Worm (Caenorhabditis elegans): ENCODE measurements around the gene ser-7.

ser-7 gene

ce11 chrX:2667779-2668178 lies 5.6 kb upstream of the ser-7 start, which contains the start of gene C09B7.2 (continued):
- TF ChIP-seq ces-1 (GFP tag; optimal IDR thresholded peaks at IDR 0.05), result no peak
- peak; percentile 89 for TF ChIP-seq nhr-71 (tag; optimal IDR thresholded peaks at IDR 0.05)
- TF ChIP-seq dsc-1 (tag; optimal IDR thresholded peaks at IDR 0.05), result peak; percentile 48
- TF ChIP-seq dpl-1 (GFP tag; optimal IDR thresholded peaks at IDR 0.05), result peak; percentile 15 to 40 (median 37)
- no peak for TF ChIP-seq vab-15 (tag; optimal IDR thresholded peaks at IDR 0.05)
- TF ChIP-seq lin-14 (GFP tag; optimal IDR thresholded peaks at IDR 0.05), result peak; percentile 98
- no peak for TF ChIP-seq ama-1 (optimal IDR thresholded peaks at IDR 0.05)
- peak; percentile 63 for TF ChIP-seq nhr-77 (tag; optimal IDR thresholded peaks at IDR 0.05)
- TF ChIP-seq fkh-4 (tag; optimal IDR thresholded peaks at IDR 0.05; ENCODE audit: borderline replicate concordance), result no peak
- no peak for TF ChIP-seq hlh-17 (GFP tag; optimal IDR thresholded peaks at IDR 0.05; ENCODE audit: borderline replicate concordance)
- TF ChIP-seq pag-3 (tag; optimal IDR thresholded peaks at IDR 0.05; ENCODE audit: borderline replicate concordance, insufficient read depth), result no peak
- TF ChIP-seq pax-3 (tag; optimal IDR thresholded peaks at IDR 0.05), result no peak
- no peak for TF ChIP-seq nhr-76 (tag; optimal IDR thresholded peaks at IDR 0.05)
- TF ChIP-seq unc-86 (tag; optimal IDR thresholded peaks at IDR 0.05), result peak; percentile 25
- peak; percentile 9 for TF ChIP-seq nhr-237 (tag; optimal IDR thresholded peaks at IDR 0.05)
- TF ChIP-seq C34B4.2 (tag; optimal IDR thresholded peaks at IDR 0.05), result no peak
- TF ChIP-seq elt-3 (tag; optimal IDR thresholded peaks at IDR 0.05), result peak in 2 of 6 experiments; percentile 54 to 65
- peak; percentile 54 for TF ChIP-seq blmp-1 (tag; optimal IDR thresholded peaks at IDR 0.05)
- peak; percentile 41 to 54 for TF ChIP-seq efl-1 (optimal IDR thresholded peaks at IDR 0.05)
- TF ChIP-seq efl-1 (GFP tag; optimal IDR thresholded peaks at IDR 0.05 in 1 of 2), result peak; percentile 12 to 93
- TF ChIP-seq snpc-4 (tag; optimal IDR thresholded peaks at IDR 0.05), result no peak
- no peak for TF ChIP-seq unc-62 (GFP tag; optimal IDR thresholded peaks at IDR 0.05)
- TF ChIP-seq C04F5.9 (tag; optimal IDR thresholded peaks at IDR 0.05), result no peak
- peak; percentile 42 for TF ChIP-seq mef-2 (tag; optimal IDR thresholded peaks at IDR 0.05)
- peak; percentile 41 to 74 for TF ChIP-seq lin-35 (GFP tag; optimal IDR thresholded peaks at IDR 0.05)
- peak; percentile 87 for TF ChIP-seq snu-23 (GFP tag; optimal IDR thresholded peaks at IDR 0.05)
- TF ChIP-seq grh-1 (GFP tag; IDR thresholded peaks at IDR 0.05), result no peak
- no peak for TF ChIP-seq hlh-4 (tag; optimal IDR thresholded peaks at IDR 0.05)
- peak; percentile 34 for TF ChIP-seq C16A3.4 (tag; optimal IDR thresholded peaks at IDR 0.05)
- TF ChIP-seq zip-4 (GFP tag; optimal IDR thresholded peaks at IDR 0.05), result no peak
- TF ChIP-seq ceh-90 (tag; optimal IDR thresholded peaks at IDR 0.05), result no peak
- no peak for TF ChIP-seq lin-15B (tag; optimal IDR thresholded peaks at IDR 0.05)
- no peak for TF ChIP-seq alr-1 (tag; optimal IDR thresholded peaks at IDR 0.05; ENCODE audit: borderline replicate concordance)
- TF ChIP-seq jun-1 (tag; optimal IDR thresholded peaks at IDR 0.05), result no peak
- TF ChIP-seq unc-30 (tag; optimal IDR thresholded peaks at IDR 0.05), result no peak
- TF ChIP-seq irx-1 (tag; optimal IDR thresholded peaks at IDR 0.05), result peak; percentile 19
- peak; percentile 17 to 68 (median 36) for TF ChIP-seq ceh-82 (tag; optimal IDR thresholded peaks at IDR 0.05)
- TF ChIP-seq unc-98 (GFP tag; IDR thresholded peaks at IDR 0.05), result no peak
- TF ChIP-seq F16B12.6 (tag; optimal IDR thresholded peaks at IDR 0.05), result peak; percentile 35
- TF ChIP-seq pqm-1 (tag; optimal IDR thresholded peaks at IDR 0.05), result no peak
- no peak for TF ChIP-seq egl-13 (tag; optimal IDR thresholded peaks at IDR 0.05)
- TF ChIP-seq sptf-1 (tag; optimal IDR thresholded peaks at IDR 0.05), result no peak
- TF ChIP-seq mep-1 (tag; optimal IDR thresholded peaks at IDR 0.05), result peak; percentile 84
- TF ChIP-seq nhr-84 (tag; optimal IDR thresholded peaks at IDR 0.05), result no peak
- peak; percentile 46 for TF ChIP-seq xbp-1 (tag; optimal IDR thresholded peaks at IDR 0.05)
- TF ChIP-seq fos-1 (tag; optimal IDR thresholded peaks at IDR 0.05), result peak; percentile 51
- no peak for TF ChIP-seq efl-3 (GFP tag; optimal IDR thresholded peaks at IDR 0.05)
- peak; percentile 58 for TF ChIP-seq rnt-1 (tag; optimal IDR thresholded peaks at IDR 0.05)
- peak; percentile 73 for TF ChIP-seq nhr-47 (tag; optimal IDR thresholded peaks at IDR 0.05)
- TF ChIP-seq nhr-90 (tag; optimal IDR thresholded peaks at IDR 0.05; ENCODE audit: poor library complexity), result peak; percentile 78
- no peak for TF ChIP-seq sox-4 (tag; optimal IDR thresholded peaks at IDR 0.05)
- TF ChIP-seq ceh-88 (GFP tag; IDR thresholded peaks at IDR 0.05), result no peak
- TF ChIP-seq elt-2 (tag; optimal IDR thresholded peaks at IDR 0.05), result peak; percentile 70

All from whole organism, L1 larva.